Worm (Caenorhabditis elegans) whole organism, L2 larva: ENCODE results near the gene yars-2.

ENCODE experiments used
- ZK546.5 ChIP-seq: sonication (generic microtip); optimal IDR thresholded peaks from 2 replicates; lab custom pipeline; 2017; ENCODE audit warnings: missing biosample characterization, missing genetic modification characterization
- blmp-1 ChIP-seq: sonication (generic microtip); optimal IDR thresholded peaks from 2 replicates; lab custom pipeline; 2017; ENCODE audit warnings: missing genetic modification characterization, mild to moderate bottlenecking, missing compliant biosample characterization, antibody characterized with exemption, moderate library complexity; ENCODE audit not compliant: insufficient read depth
- ceh-82 ChIP-seq: fragments of 150-350 bp; optimal IDR thresholded peaks from 2 replicates; lab custom pipeline; 2014; ENCODE audit warnings: missing biosample characterization, missing genetic modification characterization
- dmd-4 ChIP-seq: sonication (generic microtip); optimal IDR thresholded peaks from 2 replicates; lab custom pipeline; 2017; ENCODE audit warnings: missing biosample characterization, missing genetic modification characterization
- egl-27 ChIP-seq: sonication (generic microtip); optimal IDR thresholded peaks from 3 replicates; lab custom pipeline; 2017; ENCODE audit warnings: missing biosample characterization, missing genetic modification reagents, missing genetic modification characterization
- elt-1 ChIP-seq: fragments of 150-350 bp; optimal IDR thresholded peaks from 2 replicates; lab custom pipeline; 2014; ENCODE audit warnings: missing biosample characterization, missing genetic modification characterization
- lsy-2 ChIP-seq, 2 experiments: fragments of 150-350 bp in 1 of 2; sonication (generic microtip) in 1 of 2; optimal IDR thresholded peaks; 2 replicates each; lab custom pipeline; 2014 to 2017; ENCODE audit warnings: missing biosample characterization in 2 of 2, missing genetic modification characterization in 2 of 2
- nhr-11 ChIP-seq: fragments of 150-350 bp; optimal IDR thresholded peaks from 2 replicates; lab custom pipeline; 2014; ENCODE audit warnings: missing biosample characterization, missing genetic modification characterization
- nhr-12 ChIP-seq: fragments of 150-350 bp; optimal IDR thresholded peaks from 2 replicates; lab custom pipeline; 2014; ENCODE audit warnings: missing biosample characterization, missing genetic modification characterization
- nhr-237 ChIP-seq: fragments of 150-350 bp; optimal IDR thresholded peaks from 2 replicates; lab custom pipeline; 2014; ENCODE audit warnings: missing biosample characterization, missing genetic modification characterization
- unc-62 ChIP-seq: fragments of 150-350 bp; optimal IDR thresholded peaks from 2 replicates; lab custom pipeline; 2014; ENCODE audit warnings: missing biosample characterization, missing genetic modification reagents, missing genetic modification characterization

- TF ChIP-seq elt-1 (tag; lab: Kevin White, UChicago) (no peak), ceh-82 (tag; lab: Kevin White, UChicago) (no peak), egl-27 (tag; lab: Kevin White, UChicago) (no peak), unc-62 (GFP tag; lab: Kevin White, UChicago) (no peak), lsy-2 (tag; optimal IDR thresholded peaks at IDR 0.05; lab: Kevin White, UChicago) (peak in 1 of 2 experiments; percentile 32), nhr-237 (no peak), nhr-11 (no peak), blmp-1 (tag; lab: Kevin White, UChicago) (no peak), ZK546.5 (tag; lab: Kevin White, UChicago) (no peak), dmd-4 (tag; lab: Kevin White, UChicago) (no peak), nhr-12 (tag; lab: Kevin White, UChicago) (no peak)
Observed at ce11 chrIV:4712376-4712775, at the start of gene yars-2.
